Worm (Caenorhabditis elegans) whole organism, mixed stage, embryonic: ENCODE measurements around the gene C03B1.14.

Experiments
- ceh-43 ChIP-seq: fragments of 200-800 bp; sonication (Bioruptor generic); optimal IDR thresholded peaks from 2 replicates; lab custom pipeline; 2018; ENCODE audit warnings: mild to moderate bottlenecking, missing genetic modification characterization, moderate library complexity, missing compliant biosample characterization
- lin-32 ChIP-seq: fragments of 200-800 bp; sonication (Bioruptor generic); optimal IDR thresholded peaks from 2 replicates; lab custom pipeline; 2018; ENCODE audit warnings: mild to moderate bottlenecking, missing genetic modification characterization, missing compliant biosample characterization
- nhr-237 ChIP-seq: fragments of 150-350 bp; optimal IDR thresholded peaks from 2 replicates; lab custom pipeline; 2014; ENCODE audit warnings: missing biosample characterization, missing genetic modification characterization
- nhr-76 ChIP-seq: sonication (generic microtip); optimal IDR thresholded peaks from 2 replicates; lab custom pipeline; 2017; ENCODE audit warnings: missing biosample characterization, missing genetic modification characterization
- pha-4 ChIP-seq: fragments of 150-350 bp; optimal IDR thresholded peaks from 2 replicates; lab custom pipeline; 2018; ENCODE audit warnings: missing biosample characterization, missing genetic modification reagents, missing genetic modification characterization
- sem-2 ChIP-seq: fragments of 200-800 bp; sonication (Bioruptor generic); optimal IDR thresholded peaks from 2 replicates; lab custom pipeline; 2018; ENCODE audit warnings: mild to moderate bottlenecking, missing genetic modification characterization, missing compliant biosample characterization
- snpc-4 ChIP-seq: fragments of 150-350 bp; optimal IDR thresholded peaks from 2 replicates; lab custom pipeline; 2014; ENCODE audit warnings: missing biosample characterization, missing genetic modification characterization

DNA sequence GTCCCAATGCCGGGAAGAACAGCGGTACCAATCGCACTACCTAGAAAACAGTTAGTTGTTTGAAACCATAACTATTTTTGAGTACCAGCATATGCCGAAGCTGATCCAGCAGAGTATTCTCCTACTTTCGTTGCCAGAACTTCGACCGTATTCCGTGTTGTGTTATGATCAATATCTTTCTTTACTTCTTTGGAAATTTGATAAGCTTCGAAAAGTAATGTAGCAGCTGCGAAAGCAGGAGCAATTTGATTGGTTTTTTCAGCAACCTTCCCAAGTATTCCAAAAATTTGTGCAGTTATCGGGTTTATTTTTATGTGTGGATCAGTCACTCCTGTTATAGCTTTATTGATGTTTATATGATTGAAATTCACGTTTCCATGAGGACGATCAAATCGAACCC lies 481 bp downstream of the C03B1.14 start:
- TF ChIP-seq sem-2 (GFP tag; lab: Kevin White, UChicago) (no peak), snpc-4 (no peak), lin-32 (GFP tag; lab: Kevin White, UChicago) (no peak), nhr-237 (tag; lab: Kevin White, UChicago) (no peak), nhr-76 (tag; lab: Kevin White, UChicago) (no peak), pha-4 (tag; lab: Kevin White, UChicago) (no peak), ceh-43 (GFP tag; lab: Kevin White, UChicago) (no peak)
